Fruit fly (Drosophila melanogaster) Kc167 (cell line): ENCODE measurements around the gene TAF1B.

Experiments used
- Myc ChIP-seq: fragments of >200 bp; optimal IDR thresholded peaks from 2 replicates; lab custom pipeline; 2017; ENCODE audit warnings: missing external identifiers
- Sin3A ChIP-seq: fragments of >200 bp; optimal IDR thresholded peaks from 2 replicates; lab custom pipeline; 2018; ENCODE audit warnings: missing external identifiers
- h ChIP-seq: fragments of >200 bp; optimal IDR thresholded peaks from 3 replicates; lab custom pipeline; 2018; ENCODE audit warnings: missing external identifiers
- insv ChIP-seq: fragments of >200 bp; optimal IDR thresholded peaks from 3 replicates; lab custom pipeline; 2018; ENCODE audit warnings: missing external identifiers
- psq ChIP-seq: fragments of >200 bp; optimal IDR thresholded peaks from 2 replicates; lab custom pipeline; 2017; ENCODE audit warnings: missing external identifiers
- ttk ChIP-seq: sonication (Bioruptor generic); optimal IDR thresholded peaks from 2 replicates; lab custom pipeline; 2017; ENCODE audit warnings: missing external identifiers

The TAF1B gene

dm6 chr3R:10137801-10138200, 6.2 kb downstream of the TAF1B start:
- TF ChIP-seq Myc (lab: Kevin White, UChicago) (no peak), insv (lab: Kevin White, UChicago) (no peak), Sin3A (lab: Kevin White, UChicago) (no peak), ttk (lab: Kevin White, UChicago) (no peak), psq (lab: Kevin White, UChicago) (no peak), h (no peak)

- TF ChIP-seq ttk (lab: Kevin White, UChicago) = no peak
- no peak for TF ChIP-seq h
- TF ChIP-seq psq (lab: Kevin White, UChicago) = no peak
- no peak for TF ChIP-seq Myc (lab: Kevin White, UChicago)
- TF ChIP-seq insv (lab: Kevin White, UChicago) = no peak
- no peak for TF ChIP-seq Sin3A (lab: Kevin White, UChicago)
Observed at dm6 chr3R:10135011-10135410, 9.0 kb downstream of the TAF1B start.

dm6 chr3R:10134341-10134668, 9.7 kb downstream of the TAF1B start:
- TF ChIP-seq psq (lab: Kevin White, UChicago) = peak; percentile 23
- no peak for TF ChIP-seq Myc (lab: Kevin White, UChicago)

- TF ChIP-seq insv (lab: Kevin White, UChicago) (no peak), ttk (lab: Kevin White, UChicago) (no peak), psq (lab: Kevin White, UChicago) (peak; percentile 69), Sin3A (lab: Kevin White, UChicago) (no peak), Myc (lab: Kevin White, UChicago) (no peak), h (no peak)
Observed at dm6 chr3R:10133419-10134340, 10.3 kb downstream of the TAF1B start.

dm6 chr3R:10132906-10133416, 11.0 kb downstream of the TAF1B start:
- TF ChIP-seq ttk (lab: Kevin White, UChicago) = no peak
- TF ChIP-seq h = no peak
- TF ChIP-seq Myc (lab: Kevin White, UChicago) = no peak
- no peak for TF ChIP-seq insv (lab: Kevin White, UChicago)
- no peak for TF ChIP-seq psq (lab: Kevin White, UChicago)
- no peak for TF ChIP-seq Sin3A (lab: Kevin White, UChicago)

- no peak for TF ChIP-seq ttk (lab: Kevin White, UChicago)
- TF ChIP-seq Sin3A (lab: Kevin White, UChicago) = no peak
- no peak for TF ChIP-seq h
- TF ChIP-seq Myc (lab: Kevin White, UChicago) = no peak
- TF ChIP-seq psq (lab: Kevin White, UChicago) = no peak
- no peak for TF ChIP-seq insv (lab: Kevin White, UChicago)
Observed at dm6 chr3R:10130975-10131529, 12.9 kb downstream of the TAF1B start.

dm6 chr3R:10130091-10130490, 13.9 kb downstream of the TAF1B start:
- no peak for TF ChIP-seq ttk (lab: Kevin White, UChicago)
- no peak for TF ChIP-seq Sin3A (lab: Kevin White, UChicago)
- TF ChIP-seq insv (lab: Kevin White, UChicago) = no peak
- no peak for TF ChIP-seq Myc (lab: Kevin White, UChicago)
- no peak for TF ChIP-seq psq (lab: Kevin White, UChicago)
- no peak for TF ChIP-seq h

- TF ChIP-seq Sin3A (lab: Kevin White, UChicago) = no peak
Observed at dm6 chr3R:10125477-10125876, 18.5 kb downstream of the TAF1B start, which contains the start of gene knk. knk (minus strand) TSS chr3R:10125664.

dm6 chr3R:10124764-10125163, 19.2 kb downstream of the TAF1B start:
- no peak for TF ChIP-seq ttk (lab: Kevin White, UChicago)
- TF ChIP-seq h = no peak
- TF ChIP-seq insv (lab: Kevin White, UChicago) = no peak
- no peak for TF ChIP-seq psq (lab: Kevin White, UChicago)
- no peak for TF ChIP-seq Sin3A (lab: Kevin White, UChicago)
- TF ChIP-seq Myc (lab: Kevin White, UChicago) = no peak

- TF ChIP-seq h (no peak), psq (lab: Kevin White, UChicago) (no peak), ttk (lab: Kevin White, UChicago) (no peak), Myc (lab: Kevin White, UChicago) (no peak), insv (lab: Kevin White, UChicago) (no peak), Sin3A (lab: Kevin White, UChicago) (no peak)
Observed at dm6 chr3R:10121266-10121904, 22.6 kb downstream of the TAF1B start, which contains the start of the genes gammaSnap2 and ATPsynepsilonL. gammaSnap2 (minus strand) TSS chr3R:10121400. ATPsynepsilonL (plus strand) TSS chr3R:10121773.

- TF ChIP-seq insv (lab: Kevin White, UChicago) = no peak
Observed at dm6 chr3R:10119592-10119991, 24.4 kb downstream of the TAF1B start.

dm6 chr3R:10115797-10116196, 28.2 kb downstream of the TAF1B start:
- no peak for TF ChIP-seq ttk (lab: Kevin White, UChicago)
- TF ChIP-seq psq (lab: Kevin White, UChicago) = no peak
- TF ChIP-seq h = no peak
- no peak for TF ChIP-seq Myc (lab: Kevin White, UChicago)
- TF ChIP-seq Sin3A (lab: Kevin White, UChicago) = no peak
- TF ChIP-seq insv (lab: Kevin White, UChicago) = no peak
